Fruit fly (Drosophila melanogaster) whole organism: ENCODE results near the gene CG17734.

Experiments used
- CG8478 ChIP-seq: fragments of >200 bp; optimal IDR thresholded peaks from 2 replicates; lab custom pipeline; 2018; ENCODE audit warnings: inconsistent platforms
- Dll ChIP-seq: fragments of >200 bp; optimal IDR thresholded peaks from 2 replicates; lab custom pipeline; 2017
- pan ChIP-seq: fragments of >200 bp; optimal IDR thresholded peaks from 2 replicates; lab custom pipeline; 2017
- psq ChIP-seq: fragments of >200 bp; optimal IDR thresholded peaks from 2 replicates; lab custom pipeline; 2017
- usp ChIP-seq: fragments of >200 bp; optimal IDR thresholded peaks from 2 replicates; lab custom pipeline; 2017; ENCODE audit warnings: missing biosample characterization, missing genetic modification characterization, mixed read lengths

dm6 chr3R:11196648-11197388, 47.0 kb downstream of the CG17734 start:
- TF ChIP-seq Dll: no peak
- no peak for TF ChIP-seq usp (GFP tag; lab: Kevin White, UChicago)
- TF ChIP-seq psq (lab: Kevin White, UChicago): no peak
- no peak for TF ChIP-seq pan (lab: Kevin White, UChicago)
- TF ChIP-seq CG8478: no peak
